Worm (Caenorhabditis elegans): ENCODE data around the gene nhr-170.

DNA sequence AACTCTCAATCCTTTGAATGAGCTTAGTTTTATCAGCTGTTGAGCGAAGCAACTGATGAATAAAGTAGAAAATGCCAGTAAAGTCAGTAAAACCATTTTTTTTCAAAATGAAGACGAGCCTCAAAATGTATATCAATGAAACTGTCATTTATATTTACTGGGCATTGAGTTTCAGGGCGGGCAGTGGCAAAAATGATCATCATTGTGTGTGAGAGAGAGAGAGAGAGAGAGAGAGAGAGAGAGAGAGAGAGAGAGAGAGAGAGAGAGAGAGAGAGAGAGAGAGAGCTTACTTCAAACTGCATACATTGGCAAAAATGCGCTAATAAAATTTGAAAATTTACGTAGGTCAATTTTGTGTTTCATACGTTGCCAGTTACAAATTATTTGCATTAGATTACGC, 40.5 kb downstream of the nhr-170 start, which contains the start of gene F11D11.3:
- TF ChIP-seq F13C5.2 (tag; optimal IDR thresholded peaks at IDR 0.05) (no peak), ama-1 (optimal IDR thresholded peaks at IDR 0.05) (no peak), ets-7 (tag; optimal IDR thresholded peaks at IDR 0.05) (no peak), hmg-4 (GFP tag; optimal IDR thresholded peaks at IDR 0.05) (no peak), ceh-36 (tag; optimal IDR thresholded peaks at IDR 0.05) (no peak), scrt-1 (GFP tag; IDR thresholded peaks at IDR 0.05) (no peak), tbx-37 (GFP tag; conservative IDR thresholded peaks at IDR 0.05) (no peak), flt-1 (GFP tag; IDR thresholded peaks at IDR 0.05) (no peak), aly-1 (tag; optimal IDR thresholded peaks at IDR 0.05) (no peak), tbx-11 (GFP tag; IDR thresholded peaks at IDR 0.05) (no peak), tra-4 (tag; optimal IDR thresholded peaks at IDR 0.05) (no peak), hmbx-1 (tag; optimal IDR thresholded peaks at IDR 0.05) (no peak)
